Fruit fly (Drosophila melanogaster) whole organism, embryonic: ENCODE measurements around the gene CG31445.
A peak's percentile ranks its signal among the peaks of the same experiment; 100 is the strongest.

Experiments used
- ATbp ChIP-seq: fragments of 200-800 bp; sonication (Bioruptor generic); optimal IDR thresholded peaks from 2 replicates; lab custom pipeline; 2017; ENCODE audit warnings: missing biosample characterization, mild to moderate bottlenecking, missing genetic modification characterization, missing genetic modification reagents
- B-H2 ChIP-seq: fragments of 200-800 bp; sonication (Bioruptor generic); optimal IDR thresholded peaks from 2 replicates; lab custom pipeline; 2018; ENCODE audit warnings: missing biosample characterization, mild to moderate bottlenecking, missing genetic modification characterization
- Bgb ChIP-seq: fragments of 200-800 bp; sonication (Bioruptor generic); IDR thresholded peaks from 2 replicates; pipeline ENCODE4 v1.3.6; 2022; ENCODE audit warnings: missing biosample characterization, missing genetic modification characterization; ENCODE audit not compliant: partially characterized antibody
- CG10431 ChIP-seq: fragments of 200-800 bp; sonication (Bioruptor generic); optimal IDR thresholded peaks from 3 replicates; lab custom pipeline; 2018; ENCODE audit warnings: missing biosample characterization, mild to moderate bottlenecking, missing genetic modification characterization
- CG15514 ChIP-seq: fragments of 200-800 bp; sonication (Bioruptor generic); optimal IDR thresholded peaks from 3 replicates; lab custom pipeline; 2017; ENCODE audit warnings: missing biosample characterization, missing genetic modification characterization, mild to moderate bottlenecking, moderate library complexity, missing genetic modification reagents
- CG17385 ChIP-seq: fragments of 200-800 bp; sonication (Bioruptor generic); optimal IDR thresholded peaks from 3 replicates; lab custom pipeline; 2018; ENCODE audit warnings: missing biosample characterization, mild to moderate bottlenecking, missing genetic modification characterization
- CG17612 ChIP-seq: fragments of 200-800 bp; sonication (Bioruptor generic); IDR thresholded peaks from 2 replicates; pipeline ENCODE4 v1.3.6; 2022; ENCODE audit warnings: missing biosample characterization, missing genetic modification characterization
- CG18599 ChIP-seq: fragments of 200-800 bp; sonication (Bioruptor generic); optimal IDR thresholded peaks from 3 replicates; lab custom pipeline; 2017; ENCODE audit warnings: missing biosample characterization, missing genetic modification characterization, mild to moderate bottlenecking, moderate library complexity, missing genetic modification reagents
- CG2712 ChIP-seq: fragments of 200-800 bp; optimal IDR thresholded peaks from 3 replicates; lab custom pipeline; 2019; ENCODE audit warnings: missing biosample characterization, mild to moderate bottlenecking, missing genetic modification characterization, moderate library complexity
- CG2875 ChIP-seq: fragments of 200-800 bp; sonication (Bioruptor generic); optimal IDR thresholded peaks from 2 replicates; lab custom pipeline; 2017; ENCODE audit warnings: missing biosample characterization, mild to moderate bottlenecking, missing genetic modification characterization, missing genetic modification reagents
- CG3065 ChIP-seq: fragments of 200-800 bp; sonication (Bioruptor generic); optimal IDR thresholded peaks from 2 replicates; lab custom pipeline; 2016; ENCODE audit warnings: missing biosample characterization, missing genetic modification characterization
- CG3163 ChIP-seq: fragments of 200-800 bp; sonication (Bioruptor generic); optimal IDR thresholded peaks from 3 replicates; lab custom pipeline; 2016; ENCODE audit warnings: missing biosample characterization, missing genetic modification characterization
- CG33557 ChIP-seq: fragments of 200-800 bp; sonication (Bioruptor generic); optimal IDR thresholded peaks from 2 replicates; lab custom pipeline; 2019; ENCODE audit warnings: missing biosample characterization, mild to moderate bottlenecking, missing genetic modification characterization, moderate library complexity
- CG4424 ChIP-seq: fragments of 200-800 bp; sonication (Bioruptor generic); optimal IDR thresholded peaks from 3 replicates; lab custom pipeline; 2016; ENCODE audit warnings: missing biosample characterization, missing genetic modification characterization
- CG6791 ChIP-seq: fragments of 200-800 bp; sonication (Bioruptor generic); IDR thresholded peaks from 3 replicates; pipeline ENCODE4 v1.3.6; 2022; ENCODE audit warnings: missing biosample characterization, missing genetic modification characterization; ENCODE audit not compliant: partially characterized antibody
- CG8089 ChIP-seq: fragments of 200-800 bp; sonication (Bioruptor generic); optimal IDR thresholded peaks from 3 replicates; lab custom pipeline; 2016; ENCODE audit warnings: missing biosample characterization, missing genetic modification characterization
- CG8765 ChIP-seq: fragments of 200-800 bp; sonication (Bioruptor generic); IDR thresholded peaks from 2 replicates; pipeline ENCODE4 v1.3.6; 2022; ENCODE audit warnings: missing biosample characterization, missing genetic modification characterization
- CG8924 ChIP-seq: fragments of 200-800 bp; optimal IDR thresholded peaks from 3 replicates; lab custom pipeline; 2019; ENCODE audit warnings: missing biosample characterization, mild to moderate bottlenecking, missing genetic modification characterization, moderate library complexity
- Deaf1 ChIP-seq: fragments of 200-800 bp; optimal IDR thresholded peaks from 3 replicates; lab custom pipeline; 2019; ENCODE audit warnings: missing biosample characterization, mild to moderate bottlenecking, missing genetic modification characterization, moderate library complexity
- Dip3 ChIP-seq: fragments of 200-800 bp; sonication (Bioruptor generic); optimal IDR thresholded peaks from 3 replicates; lab custom pipeline; 2016; ENCODE audit warnings: missing biosample characterization, missing genetic modification characterization
- Dll ChIP-seq: fragments of 200-800 bp; sonication (Bioruptor generic); IDR thresholded peaks from 4 replicates; pipeline ENCODE4 v1.3.6; 2022; ENCODE audit warnings: missing biosample characterization, missing genetic modification characterization; ENCODE audit not compliant: partially characterized antibody
- HmgD ChIP-seq: fragments of 200-800 bp; sonication (Bioruptor generic); optimal IDR thresholded peaks from 3 replicates; lab custom pipeline; 2016; ENCODE audit warnings: missing biosample characterization, missing genetic modification characterization
- Kr ChIP-seq: fragments of 200-800 bp; sonication (Bioruptor generic); optimal IDR thresholded peaks from 2 replicates; lab custom pipeline; 2017; ENCODE audit warnings: missing biosample characterization, mild to moderate bottlenecking, missing genetic modification characterization
- NC2β ChIP-seq: fragments of 200-800 bp; sonication (Bioruptor generic); optimal IDR thresholded peaks from 2 replicates; lab custom pipeline; 2016; ENCODE audit warnings: missing biosample characterization, missing genetic modification characterization
- NfI ChIP-seq: fragments of 200-800 bp; sonication (Bioruptor generic); optimal IDR thresholded peaks from 3 replicates; lab custom pipeline; 2018; ENCODE audit warnings: missing biosample characterization, mild to moderate bottlenecking, missing genetic modification characterization, moderate library complexity
- Rfx ChIP-seq: fragments of 200-800 bp; sonication (Bioruptor generic); IDR thresholded peaks from 2 replicates; pipeline ENCODE4 v1.3.6; 2022; ENCODE audit warnings: missing biosample characterization, missing genetic modification characterization
- Sox100B ChIP-seq: fragments of 200-800 bp; sonication (Bioruptor generic); optimal IDR thresholded peaks from 3 replicates; lab custom pipeline; 2018; ENCODE audit warnings: missing biosample characterization, mild to moderate bottlenecking, missing genetic modification characterization
- Tbp ChIP-seq: fragments of >200 bp; optimal IDR thresholded peaks from 2 replicates; lab custom pipeline; 2018; ENCODE audit warnings: missing biosample characterization, missing genetic modification characterization
- Trl ChIP-seq, 3 experiments: fragments of >200 bp in 2 of 3; fragments of 200-800 bp in 1 of 3; sonication (Bioruptor generic) in 1 of 3; optimal IDR thresholded peaks; 2 replicates in 1 of 3; 3 replicates in 2 of 3; lab custom pipeline; 2016 to 2017; ENCODE audit warnings: missing biosample characterization in 1 of 3, missing genetic modification characterization in 1 of 3
- al ChIP-seq: fragments of 200-800 bp; sonication (Bioruptor generic); IDR thresholded peaks from 2 replicates; pipeline ENCODE4 v1.3.6; 2022; ENCODE audit warnings: missing biosample characterization, missing genetic modification characterization
- amos ChIP-seq: fragments of 200-800 bp; sonication (Bioruptor generic); IDR thresholded peaks from 2 replicates; pipeline ENCODE4 v1.3.6; 2022; ENCODE audit warnings: missing biosample characterization, missing genetic modification characterization; ENCODE audit not compliant: partially characterized antibody
- aop ChIP-seq: fragments of 200-800 bp; sonication (Bioruptor generic); IDR thresholded peaks from 2 replicates; pipeline ENCODE4 v1.3.6; 2022; ENCODE audit warnings: missing biosample characterization, missing genetic modification characterization
- btn ChIP-seq: fragments of 200-800 bp; sonication (Bioruptor generic); optimal IDR thresholded peaks from 2 replicates; lab custom pipeline; 2016; ENCODE audit warnings: missing biosample characterization, missing genetic modification characterization
- chinmo ChIP-seq: fragments of 200-800 bp; sonication (Bioruptor generic); IDR thresholded peaks from 4 replicates; pipeline ENCODE4 v1.3.6; 2022; ENCODE audit warnings: missing biosample characterization, missing genetic modification characterization; ENCODE audit not compliant: partially characterized antibody
- chm ChIP-seq: fragments of 200-800 bp; sonication (Bioruptor generic); IDR thresholded peaks from 2 replicates; pipeline ENCODE4 v1.3.6; 2022; ENCODE audit warnings: missing biosample characterization, missing genetic modification characterization
- ci ChIP-seq: fragments of 200-800 bp; sonication (Bioruptor generic); IDR thresholded peaks from 3 replicates; pipeline ENCODE4 v1.3.6; 2022; ENCODE audit warnings: missing biosample characterization, missing genetic modification characterization
- fd102C ChIP-seq: fragments of 200-800 bp; sonication (Bioruptor generic); optimal IDR thresholded peaks from 2 replicates; lab custom pipeline; 2018; ENCODE audit warnings: missing biosample characterization, mild to moderate bottlenecking, missing genetic modification characterization, moderate library complexity
- ftz-f1 ChIP-seq: fragments of 200-800 bp; sonication (Bioruptor generic); optimal IDR thresholded peaks from 2 replicates; lab custom pipeline; 2016; ENCODE audit warnings: missing biosample characterization, missing genetic modification characterization
- grn ChIP-seq: fragments of 200-800 bp; sonication (Bioruptor generic); optimal IDR thresholded peaks from 3 replicates; lab custom pipeline; 2017; ENCODE audit warnings: missing biosample characterization, missing genetic modification characterization
- nom ChIP-seq: fragments of 200-800 bp; sonication (Bioruptor generic); optimal IDR thresholded peaks from 2 replicates; lab custom pipeline; 2017; ENCODE audit warnings: missing biosample characterization, missing genetic modification characterization, mild to moderate bottlenecking, moderate library complexity, missing genetic modification reagents
- odd ChIP-seq: fragments of 200-800 bp; sonication (Bioruptor generic); optimal IDR thresholded peaks from 2 replicates; lab custom pipeline; 2017; ENCODE audit warnings: missing biosample characterization, mild to moderate bottlenecking, missing genetic modification characterization
- rib ChIP-seq: fragments of 200-800 bp; sonication (Bioruptor generic); IDR thresholded peaks from 2 replicates; pipeline ENCODE4 v1.3.6; 2022; ENCODE audit warnings: missing biosample characterization, missing genetic modification characterization
- sob ChIP-seq: fragments of 200-800 bp; sonication (Bioruptor generic); IDR thresholded peaks from 2 replicates; pipeline ENCODE4 v1.3.6; 2022; ENCODE audit warnings: missing biosample characterization, missing genetic modification characterization
- twi ChIP-seq: fragments of 200-800 bp; optimal IDR thresholded peaks from 2 replicates; lab custom pipeline; 2019; ENCODE audit warnings: missing biosample characterization, mild to moderate bottlenecking, missing genetic modification characterization, moderate library complexity
- zen ChIP-seq: fragments of 200-800 bp; sonication (Bioruptor generic); optimal IDR thresholded peaks from 3 replicates; lab custom pipeline; 2018; ENCODE audit warnings: missing biosample characterization, mild to moderate bottlenecking, missing genetic modification characterization, moderate library complexity
- zen2 ChIP-seq: fragments of 200-800 bp; sonication (Bioruptor generic); IDR thresholded peaks from 3 replicates; pipeline ENCODE4 v1.3.6; 2022; ENCODE audit warnings: missing biosample characterization, missing genetic modification characterization; ENCODE audit not compliant: partially characterized antibody

CG31445 gene

dm6 chr3R:29255166-29255962 lies 10.7 kb upstream of the CG31445 start, which contains the start of gene stg:
stg (minus strand) TSS chr3R:29255800.
- TF ChIP-seq zen (tag; lab: Kevin White, UChicago) (peak; percentile 50), fd102C (GFP tag; lab: Kevin White, UChicago) (peak; percentile 7), zen2 (GFP tag; lab: Robert Waterston, UW) (no peak), CG8924 (tag; lab: Kevin White, UChicago) (peak; percentile 55), CG17385 (GFP tag; lab: Kevin White, UChicago) (no peak), CG18599 (GFP tag; lab: Kevin White, UChicago) (no peak), CG2875 (no peak), CG6791 (GFP tag; lab: Robert Waterston, UW) (peak; percentile 14; the same call in 1 of the 3 replicates), Tbp (peak; percentile 94), ATbp (no peak), Bgb (GFP tag; lab: Robert Waterston, UW) (peak; percentile 46; the same call in 1 of the 2 replicates), CG3163 (GFP tag; lab: Kevin White, UChicago) (peak; percentile 50), odd (GFP tag; lab: Kevin White, UChicago) (peak; percentile 33), Sox100B (GFP tag; lab: Kevin White, UChicago) (no peak), CG8765 (0 out of 2 replicates have a peak, but pooled peaks have one; percentile 45), btn (GFP tag; lab: Kevin White, UChicago) (peak; percentile 5), CG8089 (GFP tag; lab: Kevin White, UChicago) (peak; percentile 19), nom (peak; percentile 47), Rfx (GFP tag; lab: Robert Waterston, UW) (peak; percentile 6; the same call in 1 of the 2 replicates), Trl (optimal IDR thresholded peaks at IDR 0.05; lab: Kevin White, UChicago) (peak; percentile 49 to 58), Trl (GFP tag; optimal IDR thresholded peaks at IDR 0.05; lab: Kevin White, UChicago) (no peak), Deaf1 (tag; lab: Kevin White, UChicago) (peak; percentile 95), Dll (GFP tag; lab: Robert Waterston, UW) (peak; percentile 41; the same call in 1 of the 4 replicates), grn (GFP tag; lab: Kevin White, UChicago) (no peak), Kr (GFP tag; lab: Kevin White, UChicago) (peak; percentile 58), sob (GFP tag; lab: Robert Waterston, UW) (0 out of 2 replicates have a peak, but pooled peaks have one; percentile 7), B-H2 (no peak), NC2β (peak; percentile 78), Dip3 (no peak), CG2712 (tag; lab: Kevin White, UChicago) (peak; percentile 9), amos (GFP tag; lab: Robert Waterston, UW) (0 out of 2 replicates have a peak, but pooled peaks have one; percentile 27), rib (GFP tag; lab: Robert Waterston, UW) (no peak; the same call in 1 of the 2 replicates), al (GFP tag; lab: Robert Waterston, UW) (no peak), chinmo (GFP tag; lab: Robert Waterston, UW) (peak; percentile 57; the same call in 1 of the 4 replicates), ci (peak; percentile 75; the same call in 2 of the 3 replicates), CG10431 (GFP tag; lab: Kevin White, UChicago) (peak; percentile 32), CG33557 (GFP tag; lab: Kevin White, UChicago) (peak; percentile 26), CG4424 (GFP tag; lab: Kevin White, UChicago) (peak; percentile 22), twi (tag; lab: Kevin White, UChicago) (peak; percentile 62), CG15514 (GFP tag; lab: Kevin White, UChicago) (no peak), CG17612 (GFP tag; lab: Robert Waterston, UW) (no peak), ftz-f1 (GFP tag; lab: Kevin White, UChicago) (peak; percentile 1), CG3065 (GFP tag; lab: Kevin White, UChicago) (peak; percentile 13), HmgD (peak; percentile 11), chm (GFP tag; lab: Robert Waterston, UW) (peak; percentile 93), NfI (GFP tag; lab: Kevin White, UChicago) (no peak), aop (GFP tag; lab: Robert Waterston, UW) (0 out of 2 replicates have a peak, but pooled peaks have one; percentile 15)
